Fruit fly (Drosophila melanogaster) whole organism, adult: Measurements from ENCODE around the gene MED20.

Experiments used
- CG11617 ChIP-seq: fragments of 200-800 bp; sonication (Bioruptor generic); optimal IDR thresholded peaks from 2 replicates; lab custom pipeline; 2017; ENCODE audit warnings: mild to moderate bottlenecking, missing biosample characterization, missing genetic modification reagents, missing genetic modification characterization
- CG14711 ChIP-seq: fragments of 200-800 bp; sonication (Bioruptor generic); optimal IDR thresholded peaks from 2 replicates; lab custom pipeline; 2018; ENCODE audit warnings: missing biosample characterization, mild to moderate bottlenecking, missing genetic modification characterization, moderate library complexity
- CG5204 ChIP-seq: fragments of 200-800 bp; sonication (Bioruptor generic); optimal IDR thresholded peaks from 2 replicates; lab custom pipeline; 2016; ENCODE audit warnings: missing biosample characterization, missing genetic modification characterization
- Crg-1 ChIP-seq: fragments of 200-800 bp; sonication (Bioruptor generic); optimal IDR thresholded peaks from 2 replicates; lab custom pipeline; 2016; ENCODE audit warnings: missing biosample characterization, missing genetic modification characterization
- ovo ChIP-seq: fragments of 200-800 bp; sonication (Bioruptor generic); optimal IDR thresholded peaks from 2 replicates; lab custom pipeline; 2016; ENCODE audit warnings: missing biosample characterization, missing genetic modification characterization

- TF ChIP-seq CG5204 (GFP tag; lab: Kevin White, UChicago), result no peak
- TF ChIP-seq ovo (GFP tag; lab: Kevin White, UChicago), result no peak
- TF ChIP-seq Crg-1 (GFP tag; lab: Kevin White, UChicago), result no peak
- no peak for TF ChIP-seq CG14711
- no peak for TF ChIP-seq CG11617 (GFP tag; lab: Kevin White, UChicago)
These were observed 13.0 kb upstream of the MED20 start for dm6 chr2L:8085466-8086164.
